Worm (Caenorhabditis elegans) whole organism, L2 larva: ENCODE measurements around the gene C53B7.6.

Experiments used
- F13H6.1 ChIP-seq: sonication (generic microtip); optimal IDR thresholded peaks from 2 replicates; lab custom pipeline; 2016; ENCODE audit warnings: missing genetic modification characterization, missing compliant biosample characterization
- R02D3.7 ChIP-seq: fragments of 150-350 bp; optimal IDR thresholded peaks from 2 replicates; lab custom pipeline; 2014; ENCODE audit warnings: missing biosample characterization, missing genetic modification characterization
- Y55F3AM.14 ChIP-seq: fragments of 200-800 bp; sonication (Bioruptor generic); optimal IDR thresholded peaks from 2 replicates; lab custom pipeline; 2018; ENCODE audit warnings: mild to moderate bottlenecking, missing genetic modification characterization, missing compliant biosample characterization
- ZK546.5 ChIP-seq: sonication (generic microtip); optimal IDR thresholded peaks from 2 replicates; lab custom pipeline; 2017; ENCODE audit warnings: missing biosample characterization, missing genetic modification characterization
- alr-1 ChIP-seq: fragments of 150-350 bp; optimal IDR thresholded peaks from 2 replicates; lab custom pipeline; 2014; ENCODE audit warnings: missing biosample characterization, missing genetic modification characterization
- aly-2 ChIP-seq: fragments of 150-350 bp; optimal IDR thresholded peaks from 2 replicates; lab custom pipeline; 2014; ENCODE audit warnings: missing biosample characterization, missing genetic modification characterization
- ama-1 ChIP-seq: fragments of 150-350 bp; optimal IDR thresholded peaks from 2 replicates; lab custom pipeline; 2018; ENCODE audit warnings: inconsistent platforms
- blmp-1 ChIP-seq: sonication (generic microtip); optimal IDR thresholded peaks from 2 replicates; lab custom pipeline; 2017; ENCODE audit warnings: missing genetic modification characterization, mild to moderate bottlenecking, missing compliant biosample characterization, antibody characterized with exemption, moderate library complexity; ENCODE audit not compliant: insufficient read depth
- ceh-16 ChIP-seq: fragments of 150-350 bp; optimal IDR thresholded peaks from 2 replicates; lab custom pipeline; 2014; ENCODE audit warnings: missing biosample characterization, missing genetic modification characterization
- ceh-82 ChIP-seq: fragments of 150-350 bp; optimal IDR thresholded peaks from 2 replicates; lab custom pipeline; 2014; ENCODE audit warnings: missing biosample characterization, missing genetic modification characterization
- crh-2 ChIP-seq: sonication (generic microtip); optimal IDR thresholded peaks from 2 replicates; lab custom pipeline; 2017; ENCODE audit warnings: missing biosample characterization, missing genetic modification characterization
- fos-1 ChIP-seq: fragments of 150-350 bp; optimal IDR thresholded peaks from 2 replicates; lab custom pipeline; 2014; ENCODE audit warnings: missing biosample characterization, missing genetic modification characterization
- gmeb-1 ChIP-seq: fragments of 150-350 bp; optimal IDR thresholded peaks from 2 replicates; lab custom pipeline; 2014; ENCODE audit warnings: missing biosample characterization, missing genetic modification characterization
- lin-11 ChIP-seq: fragments of 150-350 bp; sonication (generic microtip); optimal IDR thresholded peaks from 2 replicates; lab custom pipeline; 2014; ENCODE audit warnings: missing biosample characterization, missing genetic modification characterization, inconsistent platforms, mixed read lengths
- lin-39 ChIP-seq: fragments of 150-350 bp; optimal IDR thresholded peaks from 2 replicates; lab custom pipeline; 2014; ENCODE audit warnings: missing biosample characterization, missing genetic modification reagents, missing genetic modification characterization
- mab-5 ChIP-seq: fragments of 150-350 bp; optimal IDR thresholded peaks from 2 replicates; lab custom pipeline; 2014; ENCODE audit warnings: missing biosample characterization, missing genetic modification characterization
- mbf-1 ChIP-seq: sonication (generic microtip); optimal IDR thresholded peaks from 2 replicates; lab custom pipeline; 2017; ENCODE audit warnings: missing biosample characterization, missing genetic modification characterization
- mdl-1 ChIP-seq, 2 experiments: fragments of 150-350 bp in 1 of 2; sonication (generic microtip) in 1 of 2; optimal IDR thresholded peaks; 2 replicates each; lab custom pipeline; 2017; ENCODE audit warnings: missing biosample characterization in 2 of 2, missing genetic modification characterization in 2 of 2
- nhr-10 ChIP-seq: sonication (generic microtip); optimal IDR thresholded peaks from 2 replicates; lab custom pipeline; 2017; ENCODE audit warnings: missing biosample characterization, missing genetic modification characterization
- nhr-11 ChIP-seq: fragments of 150-350 bp; optimal IDR thresholded peaks from 2 replicates; lab custom pipeline; 2014; ENCODE audit warnings: missing biosample characterization, missing genetic modification characterization
- nhr-129 ChIP-seq: fragments of 150-350 bp; optimal IDR thresholded peaks from 2 replicates; lab custom pipeline; 2014; ENCODE audit warnings: missing biosample characterization, missing genetic modification characterization
- nhr-21 ChIP-seq: fragments of 150-350 bp; optimal IDR thresholded peaks from 2 replicates; lab custom pipeline; 2014; ENCODE audit warnings: missing biosample characterization, missing genetic modification characterization
- nhr-237 ChIP-seq: fragments of 150-350 bp; optimal IDR thresholded peaks from 2 replicates; lab custom pipeline; 2014; ENCODE audit warnings: missing biosample characterization, missing genetic modification characterization
- nhr-6 ChIP-seq: fragments of 150-350 bp; optimal IDR thresholded peaks from 2 replicates; lab custom pipeline; 2014; ENCODE audit warnings: missing biosample characterization, missing genetic modification characterization
- nhr-77 ChIP-seq: fragments of 150-350 bp; optimal IDR thresholded peaks from 2 replicates; lab custom pipeline; 2014; ENCODE audit warnings: missing biosample characterization, missing genetic modification characterization
- skn-1 ChIP-seq: sonication (generic microtip); optimal IDR thresholded peaks from 2 replicates; lab custom pipeline; 2017; ENCODE audit warnings: missing biosample characterization, missing genetic modification characterization
- sma-9 ChIP-seq, 2 experiments: fragments of 150-350 bp in 1 of 2; sonication (generic microtip) in 1 of 2; optimal IDR thresholded peaks; 2 replicates each; lab custom pipeline; 2014 to 2016; ENCODE audit warnings: missing genetic modification characterization in 2 of 2, mild to moderate bottlenecking in 1 of 2, missing biosample characterization in 1 of 2, missing compliant biosample characterization in 1 of 2, missing genetic modification reagents in 1 of 2, moderate library complexity in 1 of 2
- snpc-4 ChIP-seq: fragments of 150-350 bp; optimal IDR thresholded peaks from 2 replicates; lab custom pipeline; 2014; ENCODE audit warnings: missing biosample characterization, missing genetic modification characterization
- unc-55 ChIP-seq: fragments of 150-350 bp; sonication (generic microtip); optimal IDR thresholded peaks from 3 replicates; lab custom pipeline; 2014; ENCODE audit warnings: missing biosample characterization, missing genetic modification reagents, missing genetic modification characterization
- unc-62 ChIP-seq: fragments of 150-350 bp; optimal IDR thresholded peaks from 2 replicates; lab custom pipeline; 2014; ENCODE audit warnings: missing biosample characterization, missing genetic modification reagents, missing genetic modification characterization
- zag-1 ChIP-seq: fragments of 150-350 bp; optimal IDR thresholded peaks from 2 replicates; lab custom pipeline; 2014; ENCODE audit warnings: missing biosample characterization, missing genetic modification characterization
- ztf-11 ChIP-seq: sonication (generic microtip); optimal IDR thresholded peaks from 2 replicates; lab custom pipeline; 2017; ENCODE audit warnings: missing biosample characterization, missing genetic modification characterization
- ztf-4 ChIP-seq: fragments of 150-350 bp; optimal IDR thresholded peaks from 2 replicates; lab custom pipeline; 2014; ENCODE audit warnings: missing biosample characterization, missing genetic modification characterization

C53B7.6 gene

ce11 chrX:6856793-6857192 is 11.8 kb downstream of the C53B7.6 start:
- no peak for TF ChIP-seq mdl-1 (tag; optimal IDR thresholded peaks at IDR 0.05; lab: Kevin White, UChicago)
- peak; percentile 7 for TF ChIP-seq sma-9 (GFP tag; optimal IDR thresholded peaks at IDR 0.05; lab: Kevin White, UChicago)
- no peak for TF ChIP-seq sma-9 (tag; optimal IDR thresholded peaks at IDR 0.05; lab: Kevin White, UChicago)

- no peak for TF ChIP-seq alr-1
- no peak for TF ChIP-seq nhr-129 (tag; lab: Kevin White, UChicago)
- TF ChIP-seq unc-55: no peak
- no peak for TF ChIP-seq crh-2 (tag; lab: Kevin White, UChicago)
- TF ChIP-seq nhr-11 (tag; lab: Kevin White, UChicago): no peak
- no peak for TF ChIP-seq nhr-21 (tag; lab: Kevin White, UChicago)
- TF ChIP-seq aly-2 (tag; lab: Kevin White, UChicago): no peak
- no peak for TF ChIP-seq ztf-11 (tag; lab: Kevin White, UChicago)
Observed at ce11 chrX:6853318-6853717, 15.3 kb downstream of the C53B7.6 start, which contains the start of gene rig-3. TSS of gene rig-3 (plus strand) at chrX:6853618.

- TF ChIP-seq ztf-11 (tag; lab: Kevin White, UChicago) (no peak), F13H6.1 (tag; lab: Kevin White, UChicago) (no peak), ama-1 (lab: Kevin White, UChicago) (no peak), nhr-77 (tag; lab: Kevin White, UChicago) (no peak), nhr-129 (tag; lab: Kevin White, UChicago) (no peak), lin-39 (tag; lab: Kevin White, UChicago) (no peak), ceh-16 (no peak), skn-1 (no peak), Y55F3AM.14 (GFP tag; lab: Kevin White, UChicago) (no peak), unc-62 (GFP tag; lab: Kevin White, UChicago) (no peak), ZK546.5 (tag; lab: Kevin White, UChicago) (no peak), mbf-1 (tag; lab: Kevin White, UChicago) (no peak)
Observed at ce11 chrX:6850412-6850811, 18.2 kb downstream of the C53B7.6 start.

DNA sequence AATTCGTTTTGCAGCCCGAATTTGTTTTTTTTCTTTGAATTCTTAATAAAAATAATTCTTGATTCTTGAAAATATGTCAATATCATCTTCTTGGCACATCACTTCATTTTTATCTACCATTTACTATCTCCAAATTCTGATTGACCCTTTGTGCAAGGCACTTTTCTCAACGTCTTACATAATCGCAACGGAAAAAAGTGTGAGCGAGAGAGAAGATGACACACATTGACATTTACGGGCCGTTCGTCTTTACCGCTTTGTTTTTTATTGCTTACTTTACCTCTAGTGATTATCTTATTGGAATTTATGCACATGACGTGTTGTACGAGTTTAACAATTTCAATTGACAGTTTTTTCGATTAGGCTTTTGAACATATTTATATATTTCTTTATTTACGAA is 20.0 kb downstream of the C53B7.6 start:
- TF ChIP-seq ceh-82 (no peak), zag-1 (tag; lab: Kevin White, UChicago) (no peak), snpc-4 (tag; lab: Kevin White, UChicago) (no peak), fos-1 (tag; lab: Kevin White, UChicago) (no peak), ztf-4 (tag; lab: Kevin White, UChicago) (no peak), nhr-21 (tag; lab: Kevin White, UChicago) (no peak), nhr-237 (tag; lab: Kevin White, UChicago) (no peak), ztf-11 (tag; lab: Kevin White, UChicago) (no peak), R02D3.7 (no peak), nhr-77 (tag; lab: Kevin White, UChicago) (no peak), gmeb-1 (tag; lab: Kevin White, UChicago) (no peak), ama-1 (lab: Kevin White, UChicago) (no peak), blmp-1 (tag; lab: Kevin White, UChicago) (no peak), nhr-6 (tag; lab: Kevin White, UChicago) (no peak), lin-11 (no peak), F13H6.1 (tag; lab: Kevin White, UChicago) (no peak)

- TF ChIP-seq aly-2 (tag; lab: Kevin White, UChicago) (no peak), unc-55 (no peak), nhr-10 (tag; lab: Kevin White, UChicago) (no peak), mab-5 (tag; lab: Kevin White, UChicago) (peak; percentile 72), nhr-6 (tag; lab: Kevin White, UChicago) (no peak)
Observed at ce11 chrX:6845934-6846333, 22.6 kb downstream of the C53B7.6 start, which contains the start of gene C53B7.2. TSS of gene C53B7.2 (plus strand) at chrX:6846234.
